Fruit fly (Drosophila melanogaster) whole organism: ENCODE data around the gene Osi12.

Experiments used
- CG8478 ChIP-seq: fragments of >200 bp; optimal IDR thresholded peaks from 2 replicates; lab custom pipeline; 2018; ENCODE audit warnings: inconsistent platforms
- pan ChIP-seq: fragments of >200 bp; optimal IDR thresholded peaks from 2 replicates; lab custom pipeline; 2017

dm6 chr3R:6252809-6253208, 25.5 kb upstream of the Osi12 start:
- TF ChIP-seq pan (lab: Kevin White, UChicago) (no peak), CG8478 (lab: Kevin White, UChicago) (no peak)
